Fruit fly (Drosophila melanogaster): ENCODE data around the gene CG13023.

CG13023 gene

DNA sequence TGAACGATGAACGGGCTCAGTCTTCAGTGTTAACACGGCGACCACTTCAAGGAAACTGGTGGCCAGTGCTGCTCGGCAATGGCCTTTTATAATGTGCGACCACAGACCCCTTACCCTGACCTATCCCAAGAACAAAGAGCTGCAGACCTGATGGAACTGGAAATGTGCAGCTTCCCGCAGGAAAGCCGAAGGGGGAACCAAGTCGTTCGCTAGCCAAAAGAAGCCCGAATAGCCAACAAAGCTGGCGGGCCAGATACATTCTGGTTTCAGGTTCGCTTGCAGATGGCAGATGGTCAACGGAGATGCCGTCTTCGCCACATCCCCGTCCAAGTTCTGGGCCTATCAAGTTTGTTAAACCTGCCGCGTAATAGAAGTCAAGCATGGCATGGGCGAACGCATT is at the start of gene CG13023:
CG13023 (minus strand) TSS at position 60 of the 400 bp plus-strand sequence.
- TF ChIP-seq usp (GFP tag; optimal IDR thresholded peaks at IDR 0.05) (no peak), EcR (GFP tag; optimal IDR thresholded peaks at IDR 0.05) (peak in 1 of 2 experiments; percentile 72), psq (optimal IDR thresholded peaks at IDR 0.05) (no peak)

DNA sequence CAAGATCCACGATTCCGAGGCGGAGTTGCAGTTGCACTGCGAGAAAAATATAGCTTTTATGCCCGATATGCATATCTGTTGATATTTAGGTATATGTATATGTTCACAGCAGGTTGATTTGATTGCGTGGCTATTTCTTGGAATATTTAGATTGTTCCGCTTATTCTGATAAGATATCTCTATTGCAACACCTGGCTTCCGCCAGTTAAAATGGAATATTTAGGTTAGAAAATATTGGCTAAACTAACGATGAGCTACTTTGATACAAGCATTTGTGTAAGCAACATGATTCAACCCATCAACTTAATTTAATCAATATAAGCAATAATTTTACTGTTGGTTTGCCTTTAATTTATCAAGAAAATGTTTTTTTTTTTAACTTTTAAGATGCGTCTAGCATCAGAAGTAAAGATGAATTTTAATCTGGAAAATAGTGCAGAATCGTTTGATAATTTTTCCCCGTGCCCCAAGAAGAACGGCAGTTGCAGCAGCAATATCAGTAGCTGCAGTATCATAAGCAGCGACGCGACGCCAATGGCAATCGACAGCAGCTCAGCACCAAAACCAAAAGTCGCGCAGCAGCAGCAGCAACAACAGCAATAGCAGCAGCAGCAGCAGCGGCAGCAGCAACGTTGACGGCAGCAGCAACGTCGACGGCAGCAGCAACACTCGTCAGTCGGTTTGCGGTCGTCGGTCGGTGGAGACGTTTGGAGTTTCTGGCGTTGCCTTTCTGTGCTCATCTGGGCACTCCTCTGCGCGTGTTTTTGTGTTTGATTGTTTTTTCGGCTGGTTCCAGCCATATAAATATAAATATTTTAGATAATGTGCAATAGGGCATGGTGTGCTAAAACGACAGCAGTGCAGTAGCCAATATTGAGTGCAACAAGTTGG is 48.6 kb upstream of the CG13023 start:
- no peak for TF ChIP-seq Dll (optimal IDR thresholded peaks at IDR 0.05)
- no peak for TF ChIP-seq usp (GFP tag; optimal IDR thresholded peaks at IDR 0.05)
- no peak for TF ChIP-seq EcR (GFP tag; optimal IDR thresholded peaks at IDR 0.05)
- TF ChIP-seq CG8478 (optimal IDR thresholded peaks at IDR 0.05) = no peak
- TF ChIP-seq psq (optimal IDR thresholded peaks at IDR 0.05) = no peak
- no peak for TF ChIP-seq pan (optimal IDR thresholded peaks at IDR 0.05)

DNA sequence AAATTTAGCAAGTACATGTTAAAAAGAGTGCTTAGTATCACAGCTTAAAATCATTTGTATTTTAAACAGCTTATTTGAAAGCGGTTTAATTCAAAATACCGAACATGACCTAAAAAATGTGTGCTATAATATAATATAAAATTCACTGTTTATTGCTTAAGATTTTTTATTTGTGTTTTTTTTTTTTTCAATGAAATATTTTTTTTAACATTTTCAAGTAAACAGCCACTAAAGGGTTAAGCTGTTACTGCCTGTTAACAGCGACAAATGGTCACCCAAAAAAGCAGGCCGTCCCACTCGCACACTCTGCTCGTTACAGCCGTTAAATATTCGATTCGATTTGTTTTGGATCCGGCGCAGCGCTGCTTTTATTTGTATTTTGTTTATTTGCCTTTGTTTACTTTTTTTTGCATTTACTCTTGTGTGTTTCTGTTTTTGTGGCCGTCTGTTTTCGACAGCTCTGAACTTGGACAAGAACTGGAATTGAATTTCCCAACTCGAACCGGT is 47.5 kb upstream of the CG13023 start:
- TF ChIP-seq Dll (optimal IDR thresholded peaks at IDR 0.05) (no peak), usp (GFP tag; optimal IDR thresholded peaks at IDR 0.05) (no peak), CG8478 (optimal IDR thresholded peaks at IDR 0.05) (no peak), psq (optimal IDR thresholded peaks at IDR 0.05) (no peak), EcR (GFP tag; optimal IDR thresholded peaks at IDR 0.05) (no peak), pan (optimal IDR thresholded peaks at IDR 0.05) (no peak)

DNA sequence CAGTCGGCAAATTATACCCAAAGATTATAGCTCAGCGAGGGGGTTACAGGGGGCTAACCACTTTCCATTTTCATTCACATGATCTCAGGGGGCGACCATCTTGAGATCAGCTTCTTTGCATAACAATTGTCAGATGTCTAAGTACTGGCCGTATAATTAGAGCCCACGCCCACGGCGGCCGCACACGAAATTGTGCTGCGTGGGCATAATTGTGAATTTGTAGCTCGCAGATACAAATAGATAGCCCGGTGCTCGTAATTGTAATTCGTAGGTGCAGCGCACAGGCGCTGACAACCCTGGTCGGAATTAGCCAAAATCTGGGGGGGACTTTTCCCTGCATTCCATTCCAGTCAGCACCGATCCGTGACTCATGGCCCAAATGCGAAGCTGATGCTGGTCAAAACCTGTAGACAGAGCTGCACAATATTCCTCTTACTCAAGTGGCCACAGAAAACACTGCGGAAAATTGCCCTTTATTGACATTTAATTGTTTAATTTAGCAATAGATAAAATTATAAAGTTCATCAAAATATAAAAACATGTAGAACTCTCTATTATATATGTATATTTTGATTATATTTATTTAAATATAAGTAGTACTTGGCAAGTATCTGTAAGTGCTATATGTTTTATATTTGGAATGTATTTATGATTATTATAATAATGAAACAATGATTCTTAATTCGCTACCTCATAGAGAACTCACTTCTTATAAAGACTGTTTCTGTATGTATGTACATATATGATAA is 44.6 kb upstream of the CG13023 start:
- TF ChIP-seq CG8478 (optimal IDR thresholded peaks at IDR 0.05) = no peak
- TF ChIP-seq pan (optimal IDR thresholded peaks at IDR 0.05) = no peak
- no peak for TF ChIP-seq usp (GFP tag; optimal IDR thresholded peaks at IDR 0.05)
- TF ChIP-seq psq (optimal IDR thresholded peaks at IDR 0.05) = no peak
- no peak for TF ChIP-seq EcR (GFP tag; optimal IDR thresholded peaks at IDR 0.05)
- no peak for TF ChIP-seq Dll (optimal IDR thresholded peaks at IDR 0.05)

DNA sequence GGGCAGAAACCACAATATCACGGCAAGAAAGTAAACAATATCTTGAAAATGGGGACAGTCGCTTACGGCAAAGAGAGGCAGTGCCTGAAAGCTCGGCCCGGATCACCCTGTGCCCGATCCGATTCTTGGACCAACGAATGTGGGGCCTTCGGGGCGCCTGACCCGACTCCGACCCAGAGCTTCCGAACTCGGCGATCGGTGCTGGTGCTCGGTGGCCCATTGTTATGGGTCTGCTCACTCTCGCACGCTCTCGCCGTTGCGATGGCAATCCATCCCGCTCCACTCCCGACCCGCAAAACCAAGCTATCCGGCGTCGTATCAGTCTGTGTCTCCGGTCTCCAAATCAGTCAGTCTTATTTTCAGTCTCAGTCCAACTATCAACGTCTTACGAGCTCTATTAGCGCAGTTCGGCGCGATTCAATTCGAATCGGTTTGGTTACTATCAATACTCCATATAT is 42.4 kb upstream of the CG13023 start, which contains the start of gene Exn:
Exn (plus strand) TSS at position 362 of the 458 bp plus-strand sequence.
- TF ChIP-seq Dll (optimal IDR thresholded peaks at IDR 0.05) (no peak), usp (GFP tag; optimal IDR thresholded peaks at IDR 0.05) (no peak), psq (optimal IDR thresholded peaks at IDR 0.05) (no peak), EcR (GFP tag; optimal IDR thresholded peaks at IDR 0.05) (no peak), CG8478 (optimal IDR thresholded peaks at IDR 0.05) (no peak), pan (optimal IDR thresholded peaks at IDR 0.05) (no peak)

DNA sequence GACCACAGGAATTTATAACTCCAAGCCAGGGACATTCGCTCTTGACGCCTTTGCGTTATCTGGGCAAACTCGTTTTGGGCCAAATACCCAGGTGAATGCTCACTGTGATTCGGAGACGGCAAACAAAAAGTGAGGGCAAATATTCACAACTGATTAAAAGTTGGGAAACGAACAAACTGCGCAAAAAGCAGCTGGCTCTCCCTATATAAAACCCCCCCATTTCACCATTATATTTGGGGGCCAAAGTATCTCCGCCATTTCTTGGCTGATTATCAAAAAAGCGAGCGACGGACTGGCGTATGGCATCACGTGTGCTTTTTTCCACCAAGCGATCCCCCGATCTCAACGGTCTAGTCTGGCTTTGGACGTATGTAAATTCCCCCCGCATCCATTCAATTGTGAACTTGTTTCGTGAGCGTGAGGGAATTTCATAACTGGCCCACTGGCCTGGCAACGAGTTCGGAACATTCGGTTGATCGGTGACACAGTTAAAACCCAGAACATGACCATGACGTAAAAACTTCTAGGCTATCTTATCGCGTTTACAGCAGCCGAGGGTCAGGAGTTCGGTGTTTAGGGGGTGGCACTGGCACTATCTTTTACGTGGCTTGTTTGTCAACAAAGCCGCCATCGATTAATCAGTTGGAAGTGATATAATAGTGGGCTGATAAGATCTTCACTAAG is 31.3 kb upstream of the CG13023 start:
- TF ChIP-seq pan (optimal IDR thresholded peaks at IDR 0.05) (no peak), usp (GFP tag; optimal IDR thresholded peaks at IDR 0.05) (no peak), Dll (optimal IDR thresholded peaks at IDR 0.05) (no peak), EcR (GFP tag; optimal IDR thresholded peaks at IDR 0.05) (no peak), CG8478 (optimal IDR thresholded peaks at IDR 0.05) (no peak), psq (optimal IDR thresholded peaks at IDR 0.05) (no peak)

DNA sequence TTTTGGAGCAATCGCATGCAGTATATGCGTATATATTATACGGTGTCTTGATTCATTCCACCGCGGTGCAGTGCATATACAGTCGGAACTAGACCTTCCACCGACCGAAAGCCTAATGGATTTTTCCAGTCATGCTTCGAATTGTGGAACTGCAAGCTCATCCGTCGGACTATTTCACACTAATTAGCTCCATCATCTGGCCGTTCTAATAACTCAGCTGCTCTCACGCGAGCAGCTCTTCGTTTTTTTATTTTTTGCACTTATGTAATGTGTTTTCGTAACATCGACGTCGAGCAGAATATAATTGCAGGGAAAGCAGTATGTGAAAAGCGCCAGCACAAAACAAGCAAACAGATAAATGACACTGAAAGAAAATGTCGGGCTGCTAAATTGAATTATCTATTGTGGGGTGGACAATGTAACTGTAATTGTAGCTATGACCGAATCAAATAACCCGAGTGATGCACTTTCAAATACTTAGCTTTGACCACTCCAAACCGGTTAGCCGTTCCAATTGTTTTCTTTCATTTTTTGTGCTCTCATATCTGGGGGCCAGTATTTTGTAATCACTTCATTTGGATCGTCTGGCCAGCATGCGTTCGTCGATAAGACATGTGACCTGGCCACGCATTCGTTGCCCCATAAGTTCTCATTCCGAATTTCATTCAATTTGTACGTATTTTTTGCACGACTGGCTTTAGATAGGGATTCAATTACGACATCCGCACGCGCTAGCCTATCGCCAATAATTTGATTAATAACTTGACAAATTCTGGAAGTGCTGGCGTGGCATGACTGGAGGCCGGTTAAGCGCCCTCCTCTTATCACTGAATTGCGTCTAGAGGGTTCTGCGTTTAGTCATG is 30.5 kb upstream of the CG13023 start, which contains the start of gene Cpr73D:
Cpr73D (minus strand) TSS at position 156 of the 863 bp plus-strand sequence.
- TF ChIP-seq usp (GFP tag; optimal IDR thresholded peaks at IDR 0.05) (no peak), EcR (GFP tag; optimal IDR thresholded peaks at IDR 0.05) (no peak), pan (optimal IDR thresholded peaks at IDR 0.05) (no peak), Dll (optimal IDR thresholded peaks at IDR 0.05) (no peak), CG8478 (optimal IDR thresholded peaks at IDR 0.05) (no peak), psq (optimal IDR thresholded peaks at IDR 0.05) (no peak)

DNA sequence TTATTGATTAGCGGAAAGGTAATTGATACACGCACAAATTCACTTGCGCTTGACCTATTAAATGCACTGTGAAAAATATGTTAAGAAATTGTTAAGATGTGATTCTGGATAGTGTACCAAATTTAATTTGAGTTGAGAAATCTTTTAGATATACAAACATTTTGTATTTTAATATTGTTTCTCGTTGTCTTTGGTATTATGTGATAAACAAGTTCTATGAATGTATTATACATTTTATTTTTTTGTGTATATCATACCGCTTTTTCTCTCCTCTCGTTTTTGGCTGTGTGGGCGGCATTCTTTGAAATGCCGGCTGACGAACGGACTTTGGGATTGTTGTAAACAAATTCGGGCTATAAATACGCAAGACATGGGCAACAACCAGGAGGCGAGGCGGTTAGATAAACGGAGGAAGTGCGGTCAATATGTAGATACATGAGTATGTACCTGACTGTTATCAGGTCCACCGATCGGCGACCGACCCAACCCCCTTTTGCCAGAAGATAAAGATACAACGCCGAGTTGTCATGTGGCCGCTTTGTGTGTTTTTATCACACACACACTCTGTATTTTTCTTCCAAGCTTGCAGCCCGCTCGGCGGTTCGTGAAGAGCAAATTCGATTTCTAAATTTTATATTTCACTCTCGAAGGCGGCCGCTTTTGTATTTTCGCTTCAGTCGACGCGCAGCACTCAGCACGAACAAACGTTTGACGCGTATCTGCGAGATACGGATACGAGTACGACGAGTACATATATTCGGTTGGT is 29.7 kb upstream of the CG13023 start:
- TF ChIP-seq pan (optimal IDR thresholded peaks at IDR 0.05) (no peak), EcR (GFP tag; optimal IDR thresholded peaks at IDR 0.05) (no peak), psq (optimal IDR thresholded peaks at IDR 0.05) (no peak)

DNA sequence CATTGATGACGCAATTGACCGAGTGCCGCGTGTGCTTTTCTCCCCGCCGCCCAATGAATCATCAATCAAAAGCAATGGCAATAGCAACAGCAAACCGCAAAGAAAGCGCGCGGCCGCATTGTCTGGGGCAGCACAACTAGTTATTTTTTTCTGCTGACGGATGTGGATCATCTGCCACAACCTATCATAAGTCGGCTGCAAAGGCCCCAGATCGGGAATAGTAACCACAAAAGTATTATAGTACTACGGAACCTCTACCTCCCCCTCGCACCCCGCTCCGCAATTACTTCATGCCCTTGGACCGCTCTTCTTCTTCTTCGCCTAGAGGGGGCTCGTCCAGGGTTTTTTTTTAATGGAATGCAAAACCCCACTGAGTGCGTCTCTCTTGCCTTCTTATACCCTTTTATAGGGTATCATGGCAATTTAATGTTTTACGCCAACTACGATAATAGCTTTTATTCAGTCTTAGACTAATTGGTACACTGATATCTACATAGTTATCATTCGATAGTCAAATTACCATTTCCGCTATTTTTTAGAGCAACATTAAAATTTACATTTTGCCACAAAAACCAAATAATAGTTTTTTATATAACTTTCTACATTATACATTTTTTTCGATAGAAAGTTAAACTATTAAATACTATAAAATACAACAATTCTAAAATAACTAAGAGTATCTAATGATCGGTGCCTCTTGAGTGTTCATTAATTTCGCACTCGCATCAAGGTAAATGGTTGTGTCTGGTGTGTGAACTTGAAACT is 29.0 kb upstream of the CG13023 start:
- no peak for TF ChIP-seq Dll (optimal IDR thresholded peaks at IDR 0.05)
- no peak for TF ChIP-seq CG8478 (optimal IDR thresholded peaks at IDR 0.05)
- no peak for TF ChIP-seq usp (GFP tag; optimal IDR thresholded peaks at IDR 0.05)
- TF ChIP-seq psq (optimal IDR thresholded peaks at IDR 0.05) = no peak
- no peak for TF ChIP-seq EcR (GFP tag; optimal IDR thresholded peaks at IDR 0.05)
- no peak for TF ChIP-seq pan (optimal IDR thresholded peaks at IDR 0.05)
